Worm (Caenorhabditis elegans) whole organism, late embryonic: ENCODE measurements around the gene gst-6.

ENCODE experiments used
- ceh-24 ChIP-seq: sonication (generic microtip); optimal IDR thresholded peaks from 2 replicates; lab custom pipeline; 2016; ENCODE audit warnings: mild to moderate bottlenecking, missing genetic modification characterization, missing compliant biosample characterization
- ceh-31 ChIP-seq: sonication (generic microtip); optimal IDR thresholded peaks from 2 replicates; lab custom pipeline; 2016; ENCODE audit warnings: missing genetic modification characterization, missing compliant biosample characterization
- ceh-48 ChIP-seq: sonication (generic microtip); optimal IDR thresholded peaks from 2 replicates; lab custom pipeline; 2016; ENCODE audit warnings: missing genetic modification characterization, inconsistent platforms, missing compliant biosample characterization
- elt-2 ChIP-seq: sonication (generic microtip); optimal IDR thresholded peaks from 2 replicates; lab custom pipeline; 2016; ENCODE audit warnings: missing genetic modification reagents, missing genetic modification characterization, missing compliant biosample characterization
- hlh-13 ChIP-seq: fragments of 200-800 bp; sonication (Bioruptor generic); optimal IDR thresholded peaks from 2 replicates; lab custom pipeline; 2018; ENCODE audit warnings: mild to moderate bottlenecking, missing genetic modification characterization, missing compliant biosample characterization
- lin-11 ChIP-seq: fragments of 200-800 bp; sonication (Bioruptor generic); optimal IDR thresholded peaks from 2 replicates; lab custom pipeline; 2018; ENCODE audit warnings: mild to moderate bottlenecking, missing genetic modification characterization, missing compliant biosample characterization
- pha-4 ChIP-seq: fragments of 150-350 bp; optimal IDR thresholded peaks from 2 replicates; lab custom pipeline; 2018; ENCODE audit warnings: missing biosample characterization, missing genetic modification reagents, missing genetic modification characterization
- ttx-3 ChIP-seq: sonication (generic microtip); optimal IDR thresholded peaks from 2 replicates; lab custom pipeline; 2016; ENCODE audit warnings: missing genetic modification reagents, missing genetic modification characterization, missing compliant biosample characterization

DNA sequence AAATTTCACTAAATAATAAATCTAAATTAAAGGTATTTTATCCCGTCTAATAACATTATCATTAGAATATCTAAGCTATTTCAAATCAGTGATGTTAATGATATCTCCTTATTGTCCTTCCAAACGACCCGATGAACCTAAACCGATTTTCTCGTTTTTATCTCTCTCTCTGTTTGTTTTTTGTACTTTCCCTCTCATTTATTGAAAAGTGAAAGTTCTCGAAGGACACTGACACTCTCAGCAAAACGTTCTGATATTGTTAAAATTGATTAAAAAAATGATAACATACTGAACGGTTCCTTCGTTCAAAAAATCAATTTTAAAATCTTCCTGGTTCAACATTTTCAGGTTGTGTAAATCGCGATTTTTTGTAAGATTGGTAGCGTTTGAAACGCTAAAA, 3.6 kb upstream of the gst-6 start, which contains the start of gene F11G11.13:
- TF ChIP-seq ttx-3 = no peak
- TF ChIP-seq ceh-24 = no peak
- no peak for TF ChIP-seq lin-11 (tag; lab: Kevin White, UChicago)
- TF ChIP-seq hlh-13 = no peak
- no peak for TF ChIP-seq ceh-48
- no peak for TF ChIP-seq elt-2 (tag; lab: Kevin White, UChicago)
- no peak for TF ChIP-seq pha-4
- TF ChIP-seq ceh-31 = no peak
